Fruit fly (Drosophila melanogaster): ENCODE results near the gene Srrm234.
A peak's percentile ranks its signal among the peaks of the same experiment; 100 is the strongest.

- TF ChIP-seq Ets98B (GFP tag; IDR thresholded peaks at IDR 0.05), result 0 out of 2 replicates have a peak, but pooled peaks have one; percentile 21
- TF ChIP-seq CG4496 (GFP tag; IDR thresholded peaks at IDR 0.05), result peak; percentile 82
- no peak for TF ChIP-seq EcR (GFP tag; optimal IDR thresholded peaks at IDR 0.05)
- peak; percentile 57 for TF ChIP-seq CG14655 (GFP tag; optimal IDR thresholded peaks at IDR 0.05)
- TF ChIP-seq Pif1A (GFP tag; optimal IDR thresholded peaks at IDR 0.05), result peak; percentile 66
Measured at dm6 chr3L:1683091-1683490, 18.2 kb upstream of the Srrm234 start.

All from whole organism, pupa.